Fruit fly (Drosophila melanogaster): ENCODE results near the gene tll.

dm6 chr3R:30880024-30880423 lies 27.9 kb downstream of the tll start:
- TF ChIP-seq psq (optimal IDR thresholded peaks at IDR 0.05) (no peak), pan (optimal IDR thresholded peaks at IDR 0.05) (no peak), Dll (optimal IDR thresholded peaks at IDR 0.05) (no peak), CG8478 (optimal IDR thresholded peaks at IDR 0.05) (no peak), usp (GFP tag; optimal IDR thresholded peaks at IDR 0.05) (no peak)

Measured in whole organism.